Worm (Caenorhabditis elegans) whole organism, young adult: ENCODE measurements around the gene tpa-1.

Experiments used
- C06A6.2 ChIP-seq: fragments of 200-800 bp; sonication (Bioruptor generic); conservative IDR thresholded peaks from 2 replicates; pipeline ENCODE4 v1.3.6; 2022; ENCODE audit warnings: missing genetic modification characterization, missing compliant biosample characterization
- F49E8.2 ChIP-seq: sonication (generic microtip); optimal IDR thresholded peaks from 3 replicates; lab custom pipeline; 2017; ENCODE audit warnings: missing genetic modification characterization, mild to moderate bottlenecking, missing compliant biosample characterization, antibody characterized with exemption, moderate library complexity; ENCODE audit not compliant: insufficient read depth
- attf-6 ChIP-seq: fragments of 200-800 bp; sonication (Bioruptor generic); IDR thresholded peaks from 2 replicates; pipeline ENCODE4 v1.3.6; 2022; ENCODE audit warnings: missing genetic modification reagents, missing genetic modification characterization, missing compliant biosample characterization
- ccch-3 ChIP-seq: fragments of 200-800 bp; sonication (Bioruptor generic); optimal IDR thresholded peaks from 2 replicates; lab custom pipeline; 2018; ENCODE audit warnings: mild to moderate bottlenecking, missing genetic modification characterization, missing compliant biosample characterization
- ceh-58 ChIP-seq: fragments of 200-800 bp; sonication (Bioruptor generic); IDR thresholded peaks from 2 replicates; pipeline ENCODE4 v1.3.6; 2022; ENCODE audit warnings: missing genetic modification characterization, missing compliant biosample characterization
- efl-1 ChIP-seq: fragments of 150-350 bp; optimal IDR thresholded peaks from 2 replicates; lab custom pipeline; 2014; ENCODE audit warnings: missing biosample characterization, missing genetic modification reagents, missing genetic modification characterization
- him-1 ChIP-seq: sonication (generic microtip); optimal IDR thresholded peaks from 2 replicates; lab custom pipeline; 2016; ENCODE audit warnings: missing genotype, missing genetic modification reagents, missing genetic modification characterization, missing compliant biosample characterization
- hmg-20 ChIP-seq: fragments of 200-800 bp; sonication (Bioruptor generic); IDR thresholded peaks from 2 replicates; pipeline ENCODE4 v1.3.6; 2022; ENCODE audit warnings: missing genetic modification reagents, missing genetic modification characterization, missing compliant biosample characterization
- let-526 ChIP-seq: fragments of 200-800 bp; sonication (Bioruptor generic); IDR thresholded peaks from 2 replicates; pipeline ENCODE4 v1.3.6; 2022; ENCODE audit warnings: missing genetic modification reagents, missing genetic modification characterization, missing compliant biosample characterization
- lin-54 ChIP-seq: fragments of 200-800 bp; sonication (Bioruptor generic); optimal IDR thresholded peaks from 2 replicates; lab custom pipeline; 2018; ENCODE audit warnings: mild to moderate bottlenecking, missing genetic modification characterization, missing compliant biosample characterization
- madf-3 ChIP-seq: fragments of 200-800 bp; sonication (Bioruptor generic); IDR thresholded peaks from 2 replicates; pipeline ENCODE4 v1.3.6; 2022; ENCODE audit warnings: missing genetic modification reagents, missing genetic modification characterization, missing compliant biosample characterization
- snpc-4 ChIP-seq, 5 experiments: fragments of 150-350 bp in 1 of 5; sonication (generic microtip) in 4 of 5; optimal IDR thresholded peaks; 2 replicates each; lab custom pipeline; 2014 to 2018; ENCODE audit warnings: missing genetic modification characterization in 5 of 5, missing biosample characterization in 3 of 5, antibody characterized with exemption in 2 of 5, mild to moderate bottlenecking in 2 of 5, missing compliant biosample characterization in 2 of 5, missing genotype in 2 of 5, moderate library complexity in 2 of 5, missing genetic modification reagents in 1 of 5
- tbx-9 ChIP-seq: sonication (generic microtip); optimal IDR thresholded peaks from 2 replicates; lab custom pipeline; 2016; ENCODE audit warnings: borderline replicate concordance, missing genetic modification characterization, inconsistent platforms, missing compliant biosample characterization

DNA sequence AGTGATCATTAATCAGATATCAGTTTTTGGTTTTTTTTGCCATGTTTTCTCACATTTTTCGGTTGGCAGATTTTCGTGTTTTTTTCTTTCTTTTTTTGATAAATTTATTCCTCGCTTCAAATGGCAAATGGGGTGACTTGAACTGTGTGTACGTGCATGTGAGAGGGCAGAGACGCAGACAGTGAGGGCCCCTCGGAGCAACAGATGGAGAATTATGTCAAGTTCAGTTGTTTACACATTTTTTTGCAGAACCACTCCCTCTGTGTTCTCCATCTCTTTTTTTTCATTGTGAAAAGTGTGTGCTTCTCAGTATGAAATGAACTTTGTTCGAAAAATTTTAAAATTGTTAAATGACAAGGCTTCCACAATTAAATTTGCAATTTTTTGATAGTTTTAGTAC is 38.4 kb downstream of the tpa-1 start:
- TF ChIP-seq him-1 (tag; lab: Kevin White, UChicago): no peak
- TF ChIP-seq F49E8.2 (tag; lab: Kevin White, UChicago): no peak
- TF ChIP-seq C06A6.2: no peak
- TF ChIP-seq madf-3 (GFP tag; lab: Robert Waterston, UW): no peak
- no peak for TF ChIP-seq attf-6
- no peak for TF ChIP-seq tbx-9 (tag; lab: Kevin White, UChicago)
- no peak for TF ChIP-seq hmg-20 (GFP tag; lab: Robert Waterston, UW)
- TF ChIP-seq ccch-3 (GFP tag; lab: Kevin White, UChicago): no peak
- TF ChIP-seq efl-1 (GFP tag; lab: Kevin White, UChicago): no peak
- no peak for TF ChIP-seq ceh-58 (GFP tag; lab: Robert Waterston, UW)
- TF ChIP-seq snpc-4 (GFP tag; optimal IDR thresholded peaks at IDR 0.05; lab: Kevin White, UChicago): no peak
- no peak for TF ChIP-seq snpc-4 (tag; optimal IDR thresholded peaks at IDR 0.05; lab: Kevin White, UChicago)
- no peak for TF ChIP-seq lin-54
- no peak for TF ChIP-seq let-526 (GFP tag; lab: Robert Waterston, UW)
